Fruit fly (Drosophila melanogaster) whole organism, pupa: ENCODE measurements around the gene PGAP1.

ENCODE experiments used
- CG12605 ChIP-seq: fragments of 200-800 bp; sonication (Bioruptor generic); IDR thresholded peaks from 2 replicates; pipeline ENCODE4 v1.3.6; 2022; ENCODE audit warnings: missing biosample characterization, missing genetic modification characterization
- CG15710 ChIP-seq: fragments of 200-800 bp; sonication (Bioruptor generic); optimal IDR thresholded peaks from 2 replicates; lab custom pipeline; 2018; ENCODE audit warnings: missing biosample characterization, mild to moderate bottlenecking, missing genetic modification characterization, moderate library complexity
- CG17806 ChIP-seq: fragments of 200-800 bp; sonication (Bioruptor generic); optimal IDR thresholded peaks from 2 replicates; lab custom pipeline; 2018; ENCODE audit warnings: missing biosample characterization, mild to moderate bottlenecking, missing genetic modification characterization, moderate library complexity
- CG32121 ChIP-seq: fragments of 200-800 bp; sonication (Bioruptor generic); IDR thresholded peaks from 2 replicates; pipeline ENCODE4 v1.3.6; 2022; ENCODE audit warnings: missing biosample characterization, missing genetic modification characterization
- CG4496 ChIP-seq: fragments of 200-800 bp; sonication (Bioruptor generic); IDR thresholded peaks from 3 replicates; pipeline ENCODE4 v1.3.6; 2022; ENCODE audit warnings: missing biosample characterization, missing genetic modification characterization
- CG8301 ChIP-seq: fragments of 200-800 bp; sonication (Bioruptor generic); optimal IDR thresholded peaks from 2 replicates; lab custom pipeline; 2018; ENCODE audit warnings: missing biosample characterization, mild to moderate bottlenecking, missing genetic modification characterization
- D1 ChIP-seq: fragments of 200-800 bp; sonication (Bioruptor generic); optimal IDR thresholded peaks from 2 replicates; lab custom pipeline; 2018; ENCODE audit warnings: missing biosample characterization, mild to moderate bottlenecking, missing genetic modification characterization, moderate library complexity
- EcR ChIP-seq: fragments of 200-800 bp; sonication (Bioruptor generic); optimal IDR thresholded peaks from 3 replicates; lab custom pipeline; 2019; ENCODE audit warnings: missing biosample characterization, missing genetic modification characterization, mild to moderate bottlenecking, moderate library complexity, missing genetic modification reagents
- Ets98B ChIP-seq: fragments of 200-800 bp; sonication (Bioruptor generic); IDR thresholded peaks from 2 replicates; pipeline ENCODE4 v1.3.6; 2022; ENCODE audit warnings: missing biosample characterization, missing genetic modification characterization
- Pif1B ChIP-seq: fragments of 200-800 bp; sonication (Bioruptor generic); optimal IDR thresholded peaks from 3 replicates; lab custom pipeline; 2016; ENCODE audit warnings: missing biosample characterization, missing genetic modification characterization
- gl ChIP-seq: fragments of 200-800 bp; sonication (Bioruptor generic); optimal IDR thresholded peaks from 2 replicates; lab custom pipeline; 2018; ENCODE audit warnings: missing biosample characterization, mild to moderate bottlenecking, missing genetic modification characterization
- rn ChIP-seq: fragments of 200-800 bp; sonication (Bioruptor generic); IDR thresholded peaks from 2 replicates; pipeline ENCODE4 v1.3.6; 2022; ENCODE audit warnings: missing biosample characterization, missing genetic modification characterization

DNA sequence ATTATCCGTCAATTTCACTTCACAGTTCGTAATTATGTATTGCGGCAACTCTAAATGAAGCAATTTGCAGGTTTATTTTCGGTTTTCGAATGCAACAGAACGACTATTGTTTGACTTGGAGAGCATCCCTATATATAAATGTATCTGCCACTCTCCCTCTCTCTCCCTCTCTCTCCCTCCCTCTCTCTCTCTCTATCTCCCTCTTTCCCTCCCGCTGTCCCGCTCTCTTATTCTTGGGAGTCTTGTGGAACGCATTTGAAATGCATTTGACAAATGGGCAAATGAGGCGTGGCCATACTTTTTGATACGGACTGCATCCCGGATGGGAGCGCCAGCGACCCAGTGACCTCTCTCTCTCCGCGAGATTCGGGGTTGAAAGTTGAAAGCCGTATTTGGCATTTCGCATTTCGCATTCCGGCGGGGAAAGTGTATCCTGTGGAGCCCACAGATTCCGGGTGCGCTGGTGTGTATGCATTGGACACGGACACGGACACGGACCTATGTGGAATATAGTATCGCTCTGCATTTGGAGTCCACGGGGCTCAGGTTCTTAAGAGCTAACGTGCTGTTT, 52.7 kb downstream of the PGAP1 start:
- TF ChIP-seq CG17806 (no peak), EcR (GFP tag; lab: Kevin White, UChicago) (no peak), D1 (no peak), CG4496 (GFP tag; lab: Robert Waterston, UW) (no peak), rn (GFP tag; lab: Robert Waterston, UW) (no peak), Ets98B (GFP tag; lab: Robert Waterston, UW) (no peak), CG12605 (no peak), CG32121 (no peak), CG8301 (no peak), CG15710 (tag; lab: Kevin White, UChicago) (no peak), Pif1B (GFP tag; lab: Kevin White, UChicago) (no peak), gl (no peak)
